Worm (Caenorhabditis elegans) whole organism, L2 larva: ENCODE results near the gene imph-1.

Experiments used
- C34F6.9 ChIP-seq: fragments of 150-350 bp; optimal IDR thresholded peaks from 2 replicates; lab custom pipeline; 2014; ENCODE audit warnings: missing biosample characterization, missing genetic modification characterization
- alr-1 ChIP-seq: fragments of 150-350 bp; optimal IDR thresholded peaks from 2 replicates; lab custom pipeline; 2014; ENCODE audit warnings: missing biosample characterization, missing genetic modification characterization
- ama-1 ChIP-seq: fragments of 150-350 bp; optimal IDR thresholded peaks from 2 replicates; lab custom pipeline; 2018; ENCODE audit warnings: inconsistent platforms
- egl-27 ChIP-seq: sonication (generic microtip); optimal IDR thresholded peaks from 3 replicates; lab custom pipeline; 2017; ENCODE audit warnings: missing biosample characterization, missing genetic modification reagents, missing genetic modification characterization
- fos-1 ChIP-seq: fragments of 150-350 bp; optimal IDR thresholded peaks from 2 replicates; lab custom pipeline; 2014; ENCODE audit warnings: missing biosample characterization, missing genetic modification characterization
- lin-11 ChIP-seq: fragments of 150-350 bp; sonication (generic microtip); optimal IDR thresholded peaks from 2 replicates; lab custom pipeline; 2014; ENCODE audit warnings: missing biosample characterization, missing genetic modification characterization, inconsistent platforms, mixed read lengths
- lin-13 ChIP-seq: fragments of 150-350 bp; optimal IDR thresholded peaks from 2 replicates; lab custom pipeline; 2014; ENCODE audit warnings: missing biosample characterization, missing genetic modification reagents, missing genetic modification characterization
- mdl-1 ChIP-seq, 2 experiments: fragments of 150-350 bp in 1 of 2; sonication (generic microtip) in 1 of 2; optimal IDR thresholded peaks; 2 replicates each; lab custom pipeline; 2017; ENCODE audit warnings: missing biosample characterization in 2 of 2, missing genetic modification characterization in 2 of 2
- nhr-11 ChIP-seq: fragments of 150-350 bp; optimal IDR thresholded peaks from 2 replicates; lab custom pipeline; 2014; ENCODE audit warnings: missing biosample characterization, missing genetic modification characterization
- nhr-6 ChIP-seq: fragments of 150-350 bp; optimal IDR thresholded peaks from 2 replicates; lab custom pipeline; 2014; ENCODE audit warnings: missing biosample characterization, missing genetic modification characterization
- skn-1 ChIP-seq: sonication (generic microtip); optimal IDR thresholded peaks from 2 replicates; lab custom pipeline; 2017; ENCODE audit warnings: missing biosample characterization, missing genetic modification characterization
- zag-1 ChIP-seq: fragments of 150-350 bp; optimal IDR thresholded peaks from 2 replicates; lab custom pipeline; 2014; ENCODE audit warnings: missing biosample characterization, missing genetic modification characterization
- ztf-11 ChIP-seq: sonication (generic microtip); optimal IDR thresholded peaks from 2 replicates; lab custom pipeline; 2017; ENCODE audit warnings: missing biosample characterization, missing genetic modification characterization

DNA sequence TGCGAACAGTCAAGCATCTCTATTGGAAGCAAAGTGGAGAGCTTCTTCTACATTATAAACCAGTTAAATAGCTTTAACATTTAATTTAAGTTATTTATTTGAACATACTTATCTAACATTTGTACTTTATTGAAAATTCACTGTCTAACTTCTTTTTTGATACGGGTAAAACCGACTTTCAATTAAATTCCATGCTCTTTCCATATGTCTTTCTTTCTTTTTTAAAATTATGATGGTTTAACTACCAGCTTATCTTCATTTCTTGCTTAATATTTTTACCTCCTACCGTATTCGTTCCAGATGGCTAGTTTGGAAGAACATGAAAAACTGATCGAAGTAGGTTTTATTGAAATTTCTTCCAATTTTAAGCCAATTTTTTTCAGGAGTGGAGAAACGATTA is 28.1 kb downstream of the imph-1 start, which contains the start of gene F35G12.12:
- TF ChIP-seq zag-1 = no peak
- no peak for TF ChIP-seq fos-1 (tag; lab: Kevin White, UChicago)
- TF ChIP-seq nhr-11 (tag; lab: Kevin White, UChicago) = no peak
- TF ChIP-seq alr-1 (tag; lab: Kevin White, UChicago) = no peak
- TF ChIP-seq ama-1 (lab: Kevin White, UChicago) = no peak
- no peak for TF ChIP-seq skn-1
- TF ChIP-seq nhr-6 = no peak
- no peak for TF ChIP-seq lin-11 (tag; lab: Kevin White, UChicago)
- TF ChIP-seq ztf-11 (tag; lab: Kevin White, UChicago) = no peak
- no peak for TF ChIP-seq mdl-1 (tag; optimal IDR thresholded peaks at IDR 0.05; lab: Kevin White, UChicago)
- TF ChIP-seq egl-27 = no peak
- no peak for TF ChIP-seq C34F6.9
- TF ChIP-seq lin-13 (GFP tag; lab: Kevin White, UChicago) = no peak
